Fruit fly (Drosophila melanogaster) Kc167 (cell line): ENCODE results near the gene ck.

Experiments
- Myc ChIP-seq: fragments of >200 bp; optimal IDR thresholded peaks from 2 replicates; lab custom pipeline; 2017; ENCODE audit warnings: missing external identifiers
- Sin3A ChIP-seq: fragments of >200 bp; optimal IDR thresholded peaks from 2 replicates; lab custom pipeline; 2018; ENCODE audit warnings: missing external identifiers
- h ChIP-seq: fragments of >200 bp; optimal IDR thresholded peaks from 3 replicates; lab custom pipeline; 2018; ENCODE audit warnings: missing external identifiers
- insv ChIP-seq: fragments of >200 bp; optimal IDR thresholded peaks from 3 replicates; lab custom pipeline; 2018; ENCODE audit warnings: missing external identifiers
- psq ChIP-seq: fragments of >200 bp; optimal IDR thresholded peaks from 2 replicates; lab custom pipeline; 2017; ENCODE audit warnings: missing external identifiers
- ttk ChIP-seq: sonication (Bioruptor generic); optimal IDR thresholded peaks from 2 replicates; lab custom pipeline; 2017; ENCODE audit warnings: missing external identifiers

ck gene

dm6 chr2L:15057225-15058117, at the start of gene ck:
Gene ck, minus strand, starts transcription at chr2L:15057862.
- TF ChIP-seq psq (lab: Kevin White, UChicago) = no peak
- no peak for TF ChIP-seq h
- TF ChIP-seq Myc (lab: Kevin White, UChicago) = no peak
- TF ChIP-seq insv (lab: Kevin White, UChicago) = no peak
- no peak for TF ChIP-seq Sin3A
- no peak for TF ChIP-seq ttk

DNA sequence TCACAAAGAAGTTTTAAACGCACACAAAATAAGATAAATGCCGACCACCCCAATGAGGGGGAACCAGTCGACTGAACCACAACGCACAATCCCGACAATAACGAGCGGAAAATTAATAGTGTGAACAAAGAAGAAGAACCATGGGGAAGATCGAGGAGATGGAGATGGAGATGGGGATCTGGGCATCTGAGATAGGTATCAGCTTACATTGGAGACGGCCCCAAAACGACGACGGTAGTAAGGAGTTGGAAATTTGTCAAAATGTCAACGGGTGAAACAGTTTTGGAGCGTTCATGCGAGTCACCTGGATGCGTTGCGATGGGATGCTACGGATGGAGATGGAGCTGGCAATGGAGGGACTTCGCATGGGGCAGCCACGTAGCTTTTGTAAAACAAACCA, 49.6 kb upstream of the ck start:
- TF ChIP-seq psq (lab: Kevin White, UChicago) = no peak
- no peak for TF ChIP-seq ttk
- no peak for TF ChIP-seq Myc (lab: Kevin White, UChicago)
- TF ChIP-seq h = no peak
- no peak for TF ChIP-seq Sin3A
- TF ChIP-seq insv (lab: Kevin White, UChicago) = no peak

dm6 chr2L:15106100-15106499, 48.4 kb upstream of the ck start:
- TF ChIP-seq psq (lab: Kevin White, UChicago) (no peak), ttk (no peak), Myc (lab: Kevin White, UChicago) (no peak), h (no peak), insv (lab: Kevin White, UChicago) (no peak), Sin3A (no peak)

DNA sequence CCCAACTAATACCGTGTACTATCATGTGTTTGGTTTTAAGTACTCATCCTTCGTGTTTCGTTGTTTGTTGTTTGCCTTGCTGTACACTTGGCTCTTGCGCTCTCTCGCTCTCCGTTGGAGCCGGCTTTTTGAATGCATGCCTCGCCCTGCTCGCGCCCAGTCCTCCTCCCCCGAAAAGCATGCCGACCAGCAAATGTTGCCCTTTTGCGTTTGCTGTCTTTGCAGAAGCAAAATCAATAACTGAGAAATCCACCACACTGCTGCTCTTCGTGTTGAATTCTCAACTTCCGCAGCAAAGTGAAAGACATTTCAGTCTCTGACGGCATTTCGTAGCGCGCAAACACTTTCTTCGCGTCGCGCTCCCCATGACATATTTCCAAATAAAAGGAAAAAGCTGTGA, 16.8 kb upstream of the ck start, which contains the start of gene wwk:
Gene wwk (plus strand): TSS at position 312 of the 400 bp plus-strand sequence.
- TF ChIP-seq psq (lab: Kevin White, UChicago) (no peak), Sin3A (no peak), ttk (no peak), Myc (lab: Kevin White, UChicago) (no peak), insv (lab: Kevin White, UChicago) (no peak), h (no peak)

dm6 chr2L:15070216-15070615, 12.6 kb upstream of the ck start, which contains the start of gene vig:
Gene vig, minus strand, starts transcription at chr2L:15070316.
- TF ChIP-seq insv (lab: Kevin White, UChicago) = no peak
- no peak for TF ChIP-seq ttk

DNA sequence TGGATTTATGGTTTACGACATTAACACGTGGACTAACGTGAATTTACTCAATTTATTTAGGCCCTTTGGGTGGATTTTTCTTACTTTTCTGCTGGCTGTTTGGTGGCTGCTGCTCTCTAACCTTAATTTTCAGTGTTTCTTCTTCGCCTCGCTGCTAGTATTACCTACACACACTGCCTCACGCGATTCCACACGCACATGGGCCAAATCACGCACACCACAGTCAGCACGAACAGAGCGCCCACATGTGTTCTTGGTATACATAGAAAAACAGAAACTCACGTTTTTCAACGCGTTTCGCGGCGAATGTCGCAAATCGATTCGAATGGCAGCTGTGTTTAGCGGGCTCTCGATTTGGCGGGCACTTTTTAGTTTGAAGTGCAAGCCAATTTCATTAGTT, 10.2 kb upstream of the ck start:
- no peak for TF ChIP-seq insv (lab: Kevin White, UChicago)
- TF ChIP-seq ttk = no peak
- no peak for TF ChIP-seq h
- no peak for TF ChIP-seq Sin3A
- TF ChIP-seq psq (lab: Kevin White, UChicago) = no peak
- no peak for TF ChIP-seq Myc (lab: Kevin White, UChicago)

- TF ChIP-seq ttk = no peak
- TF ChIP-seq Sin3A = no peak
Measured at dm6 chr2L:15066141-15066540, 8.5 kb upstream of the ck start.

DNA sequence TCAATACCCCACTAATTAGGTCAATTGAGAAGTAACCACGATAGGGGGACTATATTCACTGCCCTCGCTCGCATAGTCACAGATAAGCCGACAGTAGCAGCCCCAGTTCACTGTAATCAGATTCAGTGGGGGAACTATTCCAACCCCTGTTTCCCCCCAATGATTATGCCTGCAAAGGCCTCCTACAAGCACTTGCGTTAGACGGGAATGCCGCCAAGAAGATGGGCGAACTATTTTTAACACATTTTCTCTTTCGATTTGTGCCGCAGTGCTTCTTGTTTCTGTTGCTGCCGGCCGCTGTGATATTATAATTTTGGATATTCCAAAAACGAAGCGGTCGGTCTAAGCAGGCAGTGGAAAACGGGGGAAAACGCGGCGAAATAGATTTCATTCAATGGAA, 8.0 kb upstream of the ck start:
- TF ChIP-seq ttk = no peak
- no peak for TF ChIP-seq Myc (lab: Kevin White, UChicago)
- TF ChIP-seq insv (lab: Kevin White, UChicago) = no peak

DNA sequence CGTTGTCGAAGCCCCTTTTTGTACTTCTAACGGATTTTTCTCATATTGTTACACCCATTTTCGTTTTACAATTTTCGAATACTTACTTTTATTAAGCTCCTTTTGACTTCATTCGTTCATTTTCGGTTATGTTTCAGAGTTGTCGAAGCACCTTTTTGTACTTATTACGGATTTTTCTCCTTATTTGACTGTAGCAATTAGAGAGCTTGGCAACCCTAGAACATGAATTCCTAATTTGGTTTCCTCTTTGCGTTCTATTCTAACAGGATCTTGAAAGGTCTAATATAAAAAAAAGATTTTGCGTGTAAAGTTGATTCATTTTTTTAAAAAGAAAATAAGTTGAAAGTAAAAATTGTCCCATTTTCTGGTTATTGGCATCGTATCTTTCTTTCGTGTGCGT, 4.4 kb upstream of the ck start:
- TF ChIP-seq insv (lab: Kevin White, UChicago) (no peak), Sin3A (no peak), psq (lab: Kevin White, UChicago) (no peak), h (no peak), Myc (lab: Kevin White, UChicago) (no peak), ttk (no peak)

dm6 chr2L:15061368-15061767, 3.7 kb upstream of the ck start, which contains the start of the genes solo and vas:
Gene solo, plus strand, starts transcription at chr2L:15061656.
Gene vas, plus strand, starts transcription at chr2L:15061656.
- TF ChIP-seq Myc (lab: Kevin White, UChicago) (no peak), insv (lab: Kevin White, UChicago) (no peak)

dm6 chr2L:15060580-15061005, 2.9 kb upstream of the ck start, which contains the start of gene TfIIS:
Gene TfIIS, minus strand, starts transcription at chr2L:15060757.
- TF ChIP-seq ttk = no peak
- no peak for TF ChIP-seq Myc (lab: Kevin White, UChicago)
- no peak for TF ChIP-seq psq (lab: Kevin White, UChicago)
- TF ChIP-seq insv (lab: Kevin White, UChicago) = no peak
- no peak for TF ChIP-seq Sin3A
- no peak for TF ChIP-seq h

dm6 chr2L:15059000-15059399, 1.3 kb upstream of the ck start:
- TF ChIP-seq ttk = no peak
- no peak for TF ChIP-seq Sin3A
- no peak for TF ChIP-seq psq (lab: Kevin White, UChicago)
- no peak for TF ChIP-seq insv (lab: Kevin White, UChicago)
- no peak for TF ChIP-seq h
- TF ChIP-seq Myc (lab: Kevin White, UChicago) = no peak

DNA sequence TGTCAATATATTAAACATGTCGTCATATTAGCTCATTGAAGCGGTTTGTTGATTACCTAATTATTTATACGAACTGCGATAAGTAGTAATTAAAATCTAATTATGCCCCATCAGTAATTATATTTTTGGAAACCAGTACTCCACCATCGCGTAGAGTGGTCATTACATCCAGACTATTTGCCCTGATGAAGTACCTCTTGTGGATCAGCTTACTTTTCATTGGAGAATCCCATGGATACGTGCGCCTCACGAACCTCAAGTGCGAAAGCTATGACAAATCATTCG, 398 bp upstream of the ck start, which contains the start of gene CG33679:
Gene CG33679 (plus strand): TSS at position 186 of the 285 bp plus-strand sequence.
- no peak for TF ChIP-seq Myc (lab: Kevin White, UChicago)
- TF ChIP-seq insv (lab: Kevin White, UChicago) = no peak
- no peak for TF ChIP-seq h
- TF ChIP-seq Sin3A = no peak
- no peak for TF ChIP-seq psq (lab: Kevin White, UChicago)
- no peak for TF ChIP-seq ttk
